Fruit fly (Drosophila melanogaster) whole organism, embryonic: Measurements from ENCODE around the gene Dcps.

Source experiments
- Ada2b ChIP-seq: fragments of 200-800 bp; sonication (Bioruptor generic); IDR thresholded peaks from 2 replicates; pipeline ENCODE4 v1.3.6; 2022; ENCODE audit warnings: missing biosample characterization, missing genetic modification characterization
- B-H1 ChIP-seq: fragments of 200-800 bp; sonication (Bioruptor generic); IDR thresholded peaks from 3 replicates; pipeline ENCODE4 v1.3.6; 2022; ENCODE audit warnings: missing biosample characterization, missing genetic modification characterization
- CG10543 ChIP-seq: fragments of 200-800 bp; sonication (Bioruptor generic); optimal IDR thresholded peaks from 3 replicates; lab custom pipeline; 2017; ENCODE audit warnings: missing biosample characterization, mild to moderate bottlenecking, missing genetic modification characterization, moderate library complexity
- CG10979 ChIP-seq: fragments of 200-800 bp; sonication (Bioruptor generic); optimal IDR thresholded peaks from 2 replicates; lab custom pipeline; 2018; ENCODE audit warnings: missing biosample characterization, mild to moderate bottlenecking, missing genetic modification characterization, moderate library complexity
- CG11085 ChIP-seq: fragments of 200-800 bp; sonication (Bioruptor generic); IDR thresholded peaks from 2 replicates; pipeline ENCODE4 v1.3.6; 2022; ENCODE audit warnings: missing biosample characterization, missing genetic modification characterization
- CG15601 ChIP-seq: fragments of 200-800 bp; sonication (Bioruptor generic); optimal IDR thresholded peaks from 3 replicates; lab custom pipeline; 2019; ENCODE audit warnings: missing biosample characterization, mild to moderate bottlenecking, missing genetic modification characterization, moderate library complexity
- CG17361 ChIP-seq: fragments of 200-800 bp; sonication (Bioruptor generic); IDR thresholded peaks from 3 replicates; pipeline ENCODE4 v1.3.6; 2022; ENCODE audit warnings: missing biosample characterization, missing genetic modification characterization
- CG17912 ChIP-seq: fragments of 200-800 bp; sonication (Bioruptor generic); optimal IDR thresholded peaks from 2 replicates; lab custom pipeline; 2018; ENCODE audit warnings: missing biosample characterization, mild to moderate bottlenecking, missing genetic modification characterization
- CG2116 ChIP-seq: fragments of 200-800 bp; sonication (Bioruptor generic); optimal IDR thresholded peaks from 3 replicates; lab custom pipeline; 2018; ENCODE audit warnings: missing biosample characterization, mild to moderate bottlenecking, missing genetic modification characterization
- CG2712 ChIP-seq: fragments of 200-800 bp; optimal IDR thresholded peaks from 3 replicates; lab custom pipeline; 2019; ENCODE audit warnings: missing biosample characterization, mild to moderate bottlenecking, missing genetic modification characterization, moderate library complexity
- CG34224 ChIP-seq: fragments of 200-800 bp; sonication (Bioruptor generic); IDR thresholded peaks from 3 replicates; pipeline ENCODE4 v1.3.6; 2022; ENCODE audit warnings: missing biosample characterization, missing genetic modification characterization; ENCODE audit not compliant: partially characterized antibody
- CG6254 ChIP-seq: fragments of 200-800 bp; sonication (Bioruptor generic); optimal IDR thresholded peaks from 3 replicates; lab custom pipeline; 2017; ENCODE audit warnings: mild to moderate bottlenecking, missing biosample characterization, missing genetic modification reagents, missing genetic modification characterization
- CG7357 ChIP-seq: fragments of 200-800 bp; sonication (Bioruptor generic); IDR thresholded peaks from 3 replicates; pipeline ENCODE4 v1.3.6; 2022; ENCODE audit warnings: missing biosample characterization, missing genetic modification characterization
- CG9437 ChIP-seq: fragments of 200-800 bp; sonication (Bioruptor generic); optimal IDR thresholded peaks from 2 replicates; lab custom pipeline; 2018; ENCODE audit warnings: missing biosample characterization, mild to moderate bottlenecking, missing genetic modification characterization
- CG9797 ChIP-seq: fragments of 200-800 bp; sonication (Bioruptor generic); optimal IDR thresholded peaks from 3 replicates; lab custom pipeline; 2018; ENCODE audit warnings: missing biosample characterization, mild to moderate bottlenecking, missing genetic modification characterization
- Dip2 ChIP-seq: fragments of 200-800 bp; sonication (Bioruptor generic); IDR thresholded peaks from 2 replicates; pipeline ENCODE4 v1.3.6; 2022; ENCODE audit warnings: missing biosample characterization, missing genetic modification characterization
- HLH3B ChIP-seq: fragments of 200-800 bp; sonication (Bioruptor generic); IDR thresholded peaks from 2 replicates; pipeline ENCODE4 v1.3.6; 2022; ENCODE audit warnings: missing biosample characterization, missing genetic modification characterization
- Hey ChIP-seq: fragments of 200-800 bp; sonication (Bioruptor generic); optimal IDR thresholded peaks from 3 replicates; lab custom pipeline; 2018; ENCODE audit warnings: missing biosample characterization, mild to moderate bottlenecking, missing genetic modification characterization
- MESR4 ChIP-seq: fragments of 200-800 bp; sonication (Bioruptor generic); optimal IDR thresholded peaks from 2 replicates; lab custom pipeline; 2018; ENCODE audit warnings: missing biosample characterization, mild to moderate bottlenecking, missing genetic modification characterization, moderate library complexity
- Med ChIP-seq: fragments of 200-800 bp; sonication (Bioruptor generic); peaks from one replicate; lab custom pipeline; 2016; ENCODE audit warnings: missing biosample characterization, missing genetic modification characterization, mild to moderate bottlenecking, inconsistent platforms, moderate library complexity
- Xbp1 ChIP-seq: fragments of 200-800 bp; sonication (Bioruptor generic); optimal IDR thresholded peaks from 3 replicates; lab custom pipeline; 2016; ENCODE audit warnings: missing biosample characterization, mild to moderate bottlenecking, missing genetic modification characterization
- az2 ChIP-seq: fragments of 200-800 bp; sonication (Bioruptor generic); optimal IDR thresholded peaks from 3 replicates; lab custom pipeline; 2016; ENCODE audit warnings: missing biosample characterization, missing genetic modification characterization
- cas ChIP-seq: fragments of 200-800 bp; sonication (Bioruptor generic); IDR thresholded peaks from 2 replicates; pipeline ENCODE4 v1.3.6; 2022; ENCODE audit warnings: missing biosample characterization, missing genetic modification characterization
- cato ChIP-seq: fragments of 200-800 bp; sonication (Bioruptor generic); optimal IDR thresholded peaks from 2 replicates; lab custom pipeline; 2016; ENCODE audit warnings: missing biosample characterization, missing genetic modification characterization, borderline replicate concordance
- chif ChIP-seq, 2 experiments: fragments of 200-800 bp; sonication (Bioruptor generic); optimal IDR thresholded peaks; 3 replicates each; lab custom pipeline; 2016; ENCODE audit warnings: missing biosample characterization in 2 of 2, missing genetic modification characterization in 2 of 2
- chn ChIP-seq: fragments of 200-800 bp; sonication (Bioruptor generic); optimal IDR thresholded peaks from 2 replicates; lab custom pipeline; 2016; ENCODE audit warnings: missing biosample characterization, missing genetic modification characterization
- crol ChIP-seq: fragments of 200-800 bp; sonication (Bioruptor generic); IDR thresholded peaks from 2 replicates; pipeline ENCODE4 v1.3.6; 2022; ENCODE audit warnings: missing biosample characterization, missing genetic modification characterization
- crp ChIP-seq, 2 experiments: fragments of 200-800 bp; sonication (Bioruptor generic); optimal IDR thresholded peaks; 2 replicates in 1 of 2; 3 replicates in 1 of 2; lab custom pipeline; 2017; ENCODE audit warnings: missing biosample characterization in 2 of 2, missing genetic modification characterization in 2 of 2, mild to moderate bottlenecking in 1 of 2, moderate library complexity in 1 of 2
- dimm ChIP-seq: fragments of 200-800 bp; sonication (Bioruptor generic); IDR thresholded peaks from 2 replicates; pipeline ENCODE4 v1.3.6; 2022; ENCODE audit warnings: missing biosample characterization, missing genetic modification characterization
- disco-r ChIP-seq: fragments of 200-800 bp; sonication (Bioruptor generic); optimal IDR thresholded peaks from 2 replicates; lab custom pipeline; 2016; ENCODE audit warnings: missing biosample characterization, missing genetic modification characterization
- fru ChIP-seq: fragments of >200 bp; optimal IDR thresholded peaks from 2 replicates; lab custom pipeline; 2017
- gsb ChIP-seq: fragments of 200-800 bp; sonication (Bioruptor generic); IDR thresholded peaks from 2 replicates; pipeline ENCODE4 v1.3.6; 2022; ENCODE audit warnings: missing biosample characterization, missing genetic modification characterization
- gt ChIP-seq: fragments of 200-800 bp; sonication (Bioruptor generic); IDR thresholded peaks from 2 replicates; pipeline ENCODE4 v1.3.6; 2022; ENCODE audit warnings: missing biosample characterization, missing genetic modification characterization
- ham ChIP-seq: fragments of 200-800 bp; sonication (Bioruptor generic); IDR thresholded peaks from 2 replicates; pipeline ENCODE4 v1.3.6; 2022; ENCODE audit warnings: missing biosample characterization, missing genetic modification characterization
- hb ChIP-seq: fragments of 200-800 bp; sonication (Bioruptor generic); IDR thresholded peaks from 3 replicates; pipeline ENCODE4 v1.3.6; 2022; ENCODE audit warnings: missing biosample characterization, missing genetic modification characterization; ENCODE audit not compliant: partially characterized antibody
- kah ChIP-seq: fragments of 200-800 bp; sonication (Bioruptor generic); optimal IDR thresholded peaks from 2 replicates; lab custom pipeline; 2018; ENCODE audit warnings: missing biosample characterization, mild to moderate bottlenecking, missing genetic modification characterization
- klu ChIP-seq: fragments of 200-800 bp; sonication (Bioruptor generic); IDR thresholded peaks from 2 replicates; pipeline ENCODE4 v1.3.6; 2022; ENCODE audit warnings: missing biosample characterization, missing genetic modification characterization
- lbe ChIP-seq: fragments of 200-800 bp; sonication (Bioruptor generic); optimal IDR thresholded peaks from 2 replicates; lab custom pipeline; 2016; ENCODE audit warnings: missing biosample characterization, mild to moderate bottlenecking, missing genetic modification characterization
- otp ChIP-seq: fragments of 200-800 bp; sonication (Bioruptor generic); IDR thresholded peaks from 3 replicates; pipeline ENCODE4, ENCODE4 v1.3.6; 2022; ENCODE audit warnings: missing biosample characterization, missing genetic modification characterization
- pum ChIP-seq: fragments of 200-800 bp; sonication (Bioruptor generic); optimal IDR thresholded peaks from 2 replicates; lab custom pipeline; 2016; ENCODE audit warnings: missing biosample characterization, missing genetic modification characterization
- row ChIP-seq: fragments of 200-800 bp; sonication (Bioruptor generic); IDR thresholded peaks from 3 replicates; pipeline ENCODE4 v1.3.6; 2022; ENCODE audit warnings: missing biosample characterization, missing genetic modification characterization
- sens-2 ChIP-seq: fragments of 200-800 bp; sonication (Bioruptor generic); IDR thresholded peaks from 2 replicates; pipeline ENCODE4 v1.3.6; 2022; ENCODE audit warnings: missing biosample characterization, missing genetic modification characterization
- sim ChIP-seq: fragments of 200-800 bp; sonication (Bioruptor generic); IDR thresholded peaks from 2 replicates; pipeline ENCODE4 v1.3.6; 2022; ENCODE audit warnings: missing biosample characterization, missing genetic modification characterization
- slou ChIP-seq: fragments of 200-800 bp; sonication (Bioruptor generic); optimal IDR thresholded peaks from 3 replicates; lab custom pipeline; 2016; ENCODE audit warnings: missing biosample characterization, missing genetic modification characterization
- tap ChIP-seq: fragments of 200-800 bp; optimal IDR thresholded peaks from 3 replicates; lab custom pipeline; 2019; ENCODE audit warnings: missing biosample characterization, mild to moderate bottlenecking, missing genetic modification characterization, moderate library complexity
- trh ChIP-seq: fragments of 200-800 bp; sonication (Bioruptor generic); optimal IDR thresholded peaks from 2 replicates; lab custom pipeline; 2016; ENCODE audit warnings: missing biosample characterization, missing genetic modification characterization
- twi ChIP-seq: fragments of 200-800 bp; optimal IDR thresholded peaks from 2 replicates; lab custom pipeline; 2019; ENCODE audit warnings: missing biosample characterization, mild to moderate bottlenecking, missing genetic modification characterization, moderate library complexity
- unc-4 ChIP-seq: fragments of 200-800 bp; sonication (Bioruptor generic); IDR thresholded peaks from 2 replicates; pipeline ENCODE4 v1.3.6; 2022; ENCODE audit warnings: missing biosample characterization, missing genetic modification characterization; ENCODE audit not compliant: partially characterized antibody
- wor ChIP-seq: fragments of 200-800 bp; sonication (Bioruptor generic); IDR thresholded peaks from 2 replicates; pipeline ENCODE4 v1.3.6; 2022; ENCODE audit warnings: missing biosample characterization, missing genetic modification characterization
- zen2 ChIP-seq: fragments of 200-800 bp; sonication (Bioruptor generic); IDR thresholded peaks from 3 replicates; pipeline ENCODE4 v1.3.6; 2022; ENCODE audit warnings: missing biosample characterization, missing genetic modification characterization; ENCODE audit not compliant: partially characterized antibody

Gene Dcps

dm6 chr3R:5736305-5736869 lies 18.2 kb downstream of the Dcps start, which contains the start of the genes CG2100 and CG1236 (continued):
- TF ChIP-seq CG9797 (GFP tag; lab: Kevin White, UChicago) (peak; percentile 58), CG6254 (GFP tag; lab: Kevin White, UChicago) (peak; percentile 77), klu (no peak; the same call in 1 of the 2 replicates), kah (GFP tag; lab: Kevin White, UChicago) (peak; percentile 85), crol (no peak), gsb (GFP tag; lab: Robert Waterston, UW) (no peak), row (GFP tag; lab: Robert Waterston, UW) (peak; percentile 95), chn (peak; percentile 50), hb (GFP tag; lab: Robert Waterston, UW) (no peak), Ada2b (GFP tag; lab: Robert Waterston, UW) (peak; percentile 70), cato (peak; percentile 62), CG15601 (tag; lab: Kevin White, UChicago) (peak; percentile 88), crp (GFP tag; optimal IDR thresholded peaks at IDR 0.05; lab: Kevin White, UChicago) (peak in 1 of 2 experiments; percentile 35), CG11085 (0 out of 2 replicates have a peak, but pooled peaks have one; percentile 33), otp (GFP tag; lab: Robert Waterston, UW) (no peak), az2 (peak; percentile 81), CG34224 (GFP tag; lab: Robert Waterston, UW) (no peak), slou (GFP tag; lab: Kevin White, UChicago) (peak; percentile 40), chif (GFP tag; optimal IDR thresholded peaks at IDR 0.05; lab: Kevin White, UChicago) (peak; percentile 34 to 51), Med (peak; percentile 88), CG10543 (GFP tag; lab: Kevin White, UChicago) (peak; percentile 59), CG7357 (GFP tag; lab: Robert Waterston, UW) (peak; percentile 56; the same call in 2 of the 3 replicates), disco-r (GFP tag; lab: Kevin White, UChicago) (peak; percentile 22), CG17912 (GFP tag; lab: Kevin White, UChicago) (no peak), tap (tag; lab: Kevin White, UChicago) (peak; percentile 81), sim (GFP tag; lab: Robert Waterston, UW) (0 out of 2 replicates have a peak, but pooled peaks have one; percentile 15), twi (tag; lab: Kevin White, UChicago) (peak; percentile 78), CG10979 (tag; lab: Kevin White, UChicago) (peak; percentile 90), cas (peak; percentile 46; the same call in 1 of the 2 replicates), fru (lab: Kevin White, UChicago) (no peak), CG2116 (peak; percentile 69), trh (peak; percentile 55), CG17361 (GFP tag; lab: Robert Waterston, UW) (peak; percentile 97), MESR4 (GFP tag; lab: Kevin White, UChicago) (peak; percentile 59), B-H1 (peak; percentile 58), zen2 (no peak), Xbp1 (GFP tag; lab: Kevin White, UChicago) (peak; percentile 85), ham (GFP tag; lab: Robert Waterston, UW) (no peak), dimm (GFP tag; lab: Robert Waterston, UW) (peak; percentile 43; the same call in 1 of the 2 replicates), CG2712 (tag; lab: Kevin White, UChicago) (peak; percentile 93), HLH3B (GFP tag; lab: Robert Waterston, UW) (peak; percentile 63; the same call in 1 of the 2 replicates), pum (GFP tag; lab: Kevin White, UChicago) (peak; percentile 32), Dip2 (no peak), gt (no peak), lbe (GFP tag; lab: Kevin White, UChicago) (peak; percentile 53), sens-2 (GFP tag; lab: Robert Waterston, UW) (no peak; the same call in 1 of the 2 replicates), wor (GFP tag; lab: Robert Waterston, UW) (peak; percentile 54; the same call in 1 of the 2 replicates), Hey (no peak), CG9437 (GFP tag; lab: Kevin White, UChicago) (peak; percentile 89), unc-4 (no peak)
